In the genomic region with DNA sequence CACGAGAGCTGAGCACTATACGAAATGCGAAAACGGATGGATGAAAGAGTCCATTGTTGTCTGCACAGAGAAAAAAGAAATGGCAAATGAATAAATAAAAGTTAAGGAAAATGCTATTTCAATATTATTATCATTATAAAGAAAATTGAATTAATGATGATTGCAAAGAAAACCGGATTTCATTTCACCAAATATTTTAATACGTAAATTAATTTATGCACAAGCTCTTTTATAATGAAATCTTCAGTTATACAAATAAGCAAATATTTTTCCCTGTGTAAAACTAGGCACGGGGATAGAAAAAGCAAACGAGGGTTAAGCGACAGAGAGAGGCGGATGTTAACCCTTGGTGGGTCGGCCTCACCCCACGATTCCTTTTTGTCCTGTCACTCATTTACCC, we compare ENCODE assay signal across 1 fruit fly cellular context.
TF ChIP-seq lines count a peak whose summit lies in the region.

No protein-coding gene starts in this region.

TF ChIP-seq in whole organism, embryonic, 481 proteins besides CTCF, POLR2A, EP300 and RAD21 (continued from another document):
- TF ChIP-seq CG12104 (GFP tag; optimal IDR thresholded peaks at IDR 0.05; lab: Kevin White, UChicago) (peak; percentile 9), Dfd (GFP tag; optimal IDR thresholded peaks at IDR 0.05; lab: Kevin White, UChicago) (no peak), CG11085 (GFP tag; IDR thresholded peaks at IDR 0.05; lab: Robert Waterston, UW) (no peak), CG4424 (GFP tag; optimal IDR thresholded peaks at IDR 0.05; lab: Kevin White, UChicago) (peak; percentile 60), Hr3 (GFP tag; optimal IDR thresholded peaks at IDR 0.05; lab: Kevin White, UChicago) (peak; percentile 46), CG12236 (GFP tag; optimal IDR thresholded peaks at IDR 0.05; lab: Kevin White, UChicago) (no peak), twi (tag; optimal IDR thresholded peaks at IDR 0.05; lab: Kevin White, UChicago) (peak; percentile 29), CG9609 (GFP tag; optimal IDR thresholded peaks at IDR 0.05; lab: Kevin White, UChicago) (no peak), CG4707 (GFP tag; optimal IDR thresholded peaks at IDR 0.05; lab: Kevin White, UChicago) (no peak), bsh (GFP tag; optimal IDR thresholded peaks at IDR 0.05; lab: Kevin White, UChicago) (peak in 1 of 2 experiments; percentile 81), CG6813 (GFP tag; optimal IDR thresholded peaks at IDR 0.05; lab: Kevin White, UChicago) (peak; percentile 33), salm (tag; optimal IDR thresholded peaks at IDR 0.05; lab: Kevin White, UChicago) (peak; percentile 14), CG8924 (tag; optimal IDR thresholded peaks at IDR 0.05; lab: Kevin White, UChicago) (peak; percentile 83), CG15011 (GFP tag; optimal IDR thresholded peaks at IDR 0.05; lab: Kevin White, UChicago) (peak; percentile 8), CG6689 (GFP tag; IDR thresholded peaks at IDR 0.05; lab: Robert Waterston, UW) (peak; percentile 67), Chrac-16 (GFP tag; optimal IDR thresholded peaks at IDR 0.05; lab: Kevin White, UChicago) (peak; percentile 44), D (optimal IDR thresholded peaks at IDR 0.05; lab: Kevin White, UChicago) (no peak), D (GFP tag; optimal IDR thresholded peaks at IDR 0.05; lab: Kevin White, UChicago) (peak; percentile 70), zf30C (GFP tag; optimal IDR thresholded peaks at IDR 0.05; lab: Kevin White, UChicago) (peak; percentile 87), hkb (optimal IDR thresholded peaks at IDR 0.05; lab: Kevin White, UChicago) (no peak), hkb (GFP tag; IDR thresholded peaks at IDR 0.05; lab: Robert Waterston, UW) (no peak), CG17361 (GFP tag; IDR thresholded peaks at IDR 0.05; lab: Robert Waterston, UW) (peak; percentile 81), Xrp1 (GFP tag; IDR thresholded peaks at IDR 0.05; lab: Robert Waterston, UW) (peak; percentile 87), CG2889 (GFP tag; IDR thresholded peaks at IDR 0.05; lab: Robert Waterston, UW) (no peak), CG3281 (GFP tag; optimal IDR thresholded peaks at IDR 0.05; lab: Kevin White, UChicago) (peak; percentile 4), CG4730 (GFP tag; IDR thresholded peaks at IDR 0.05; lab: Robert Waterston, UW) (no peak), CG2712 (tag; optimal IDR thresholded peaks at IDR 0.05; lab: Kevin White, UChicago) (peak; percentile 88), CG11695 (GFP tag; IDR thresholded peaks at IDR 0.05; lab: Robert Waterston, UW) (0 out of 3 replicates have a peak, but pooled peaks have one; percentile 46), jigr1 (GFP tag; IDR thresholded peaks at IDR 0.05; lab: Robert Waterston, UW) (no peak), CG4854 (GFP tag; optimal IDR thresholded peaks at IDR 0.05; lab: Kevin White, UChicago) (no peak), Deaf1 (tag; optimal IDR thresholded peaks at IDR 0.05; lab: Kevin White, UChicago) (peak; percentile 33), tll (GFP tag; optimal IDR thresholded peaks at IDR 0.05; lab: Kevin White, UChicago) (peak in 1 of 2 experiments; percentile 41), ind (GFP tag; optimal IDR thresholded peaks at IDR 0.05; lab: Kevin White, UChicago) (peak; percentile 21), gcm (GFP tag; optimal IDR thresholded peaks at IDR 0.05; lab: Kevin White, UChicago) (peak; percentile 65), Ssrp (tag; optimal IDR thresholded peaks at IDR 0.05; lab: Kevin White, UChicago) (peak; percentile 52), crc (GFP tag; optimal IDR thresholded peaks at IDR 0.05; lab: Kevin White, UChicago) (no peak), dmrt11E (tag; optimal IDR thresholded peaks at IDR 0.05; lab: Kevin White, UChicago) (peak; percentile 89), CG14710 (tag; optimal IDR thresholded peaks at IDR 0.05; lab: Kevin White, UChicago) (peak; percentile 79), CG15269 (tag; optimal IDR thresholded peaks at IDR 0.05; lab: Kevin White, UChicago) (peak; percentile 42), lmd (GFP tag; IDR thresholded peaks at IDR 0.05; lab: Robert Waterston, UW) (peak; percentile 33; the same call in 1 of the 2 replicates), CG15696 (tag; optimal IDR thresholded peaks at IDR 0.05; lab: Kevin White, UChicago) (peak; percentile 77), ranshi (GFP tag; IDR thresholded peaks at IDR 0.05; lab: Robert Waterston, UW) (0 out of 2 replicates have a peak, but pooled peaks have one; percentile 16), ewg (GFP tag; optimal IDR thresholded peaks at IDR 0.05; lab: Kevin White, UChicago) (no peak), nerfin-1 (tag; optimal IDR thresholded peaks at IDR 0.05; lab: Kevin White, UChicago) (peak; percentile 59), CrebB (tag; optimal IDR thresholded peaks at IDR 0.05; lab: Kevin White, UChicago) (no peak), CG11093 (GFP tag; IDR thresholded peaks at IDR 0.05; lab: Robert Waterston, UW) (no peak), sisA (GFP tag; IDR thresholded peaks at IDR 0.05; lab: Robert Waterston, UW) (peak; percentile 21; the same call in 1 of the 2 replicates), vvl (GFP tag; IDR thresholded peaks at IDR 0.05; lab: Robert Waterston, UW) (peak; percentile 61; the same call in 1 of the 2 replicates), Blimp-1 (GFP tag; optimal IDR thresholded peaks at IDR 0.05; lab: Kevin White, UChicago) (peak; percentile 74), cas (GFP tag; IDR thresholded peaks at IDR 0.05; lab: Robert Waterston, UW) (no peak), CG15479 (GFP tag; optimal IDR thresholded peaks at IDR 0.05; lab: Kevin White, UChicago) (peak; percentile 35), CG16813 (GFP tag; IDR thresholded peaks at IDR 0.05; lab: Robert Waterston, UW; ENCODE audit: partially characterized antibody) (no peak), CG34422 (GFP tag; IDR thresholded peaks at IDR 0.05; lab: Robert Waterston, UW) (0 out of 3 replicates have a peak, but pooled peaks have one; percentile 36)
TF ChIP-seq in whole organism, embryonic: peak in this region for 147.
